Worm (Caenorhabditis elegans): ENCODE data around the gene fat-3.

fat-3 gene

ce11 chrIV:9849624-9850023 is 46.8 kb downstream of the fat-3 start, which contains the start of gene K07F5.8:
TSS of gene K07F5.8 (minus strand) at chrIV:9849724.
- TF ChIP-seq ceh-8 (GFP tag; optimal IDR thresholded peaks at IDR 0.05) (no peak), lin-35 (GFP tag; optimal IDR thresholded peaks at IDR 0.05) (no peak)

DNA sequence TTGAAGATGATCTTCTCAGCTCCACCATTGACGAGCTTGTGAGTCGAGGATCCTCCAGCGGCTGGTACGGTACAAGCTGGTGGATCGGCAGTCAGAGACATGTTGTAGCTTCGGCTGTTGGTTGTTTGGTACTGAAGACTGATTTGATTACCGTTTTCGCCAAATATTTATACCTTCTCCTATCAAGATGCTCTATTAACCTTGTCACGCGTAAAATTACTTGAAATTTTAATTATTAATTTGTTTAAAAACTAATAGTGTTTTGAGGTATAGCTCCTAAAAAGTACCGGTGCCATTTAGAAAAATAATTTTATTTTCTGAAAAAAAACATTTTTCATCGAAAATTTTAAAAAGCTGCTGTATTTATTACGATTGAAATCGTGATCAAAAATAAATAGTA is 48.1 kb downstream of the fat-3 start, which contains the start of gene ssp-10:
Gene ssp-10, minus strand, starts transcription at position 101 of the 400 bp plus-strand sequence.
- no peak for TF ChIP-seq tlp-1 (tag; optimal IDR thresholded peaks at IDR 0.05)
- TF ChIP-seq alr-1 (tag; optimal IDR thresholded peaks at IDR 0.05; ENCODE audit: borderline replicate concordance): no peak
- TF ChIP-seq lin-39 (tag; optimal IDR thresholded peaks at IDR 0.05): no peak
- no peak for TF ChIP-seq jun-1 (tag; optimal IDR thresholded peaks at IDR 0.05)
- TF ChIP-seq C04F5.9 (tag; optimal IDR thresholded peaks at IDR 0.05): no peak
- TF ChIP-seq unc-130 (tag; optimal IDR thresholded peaks at IDR 0.05): no peak
- TF ChIP-seq lin-15B (tag; optimal IDR thresholded peaks at IDR 0.05): no peak
- no peak for TF ChIP-seq fkh-4 (tag; optimal IDR thresholded peaks at IDR 0.05; ENCODE audit: borderline replicate concordance)
- TF ChIP-seq Y116A8C.19 (tag; optimal IDR thresholded peaks at IDR 0.05; ENCODE audit: borderline replicate concordance): no peak
- TF ChIP-seq lsy-2 (tag; optimal IDR thresholded peaks at IDR 0.05): no peak
- TF ChIP-seq mep-1 (tag; optimal IDR thresholded peaks at IDR 0.05): no peak
- no peak for TF ChIP-seq snu-23 (GFP tag; optimal IDR thresholded peaks at IDR 0.05)
- no peak for TF ChIP-seq sox-4 (tag; optimal IDR thresholded peaks at IDR 0.05)

DNA sequence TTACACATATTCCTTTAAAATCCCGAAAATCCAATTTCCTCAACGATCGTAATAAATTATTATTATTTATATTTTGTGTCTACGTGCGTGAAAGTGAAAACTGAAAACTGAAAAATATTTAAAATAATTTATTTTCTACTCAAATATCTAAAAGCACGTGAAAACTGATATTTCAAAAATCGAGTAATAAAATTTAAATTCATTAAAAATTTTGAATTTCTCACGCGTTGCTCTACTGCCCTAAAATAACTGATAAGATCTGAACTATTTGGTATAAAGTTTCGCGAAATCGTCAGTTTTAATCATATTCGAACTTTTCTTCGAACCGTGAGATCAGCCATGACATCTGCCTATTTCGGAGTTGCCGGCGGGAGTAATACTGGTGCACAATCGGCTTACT is 49.4 kb downstream of the fat-3 start, which contains the start of gene ssq-1:
Gene ssq-1, plus strand, starts transcription at position 301 of the 400 bp plus-strand sequence.
- TF ChIP-seq lin-13 (GFP tag; optimal IDR thresholded peaks at IDR 0.05): no peak
- TF ChIP-seq aly-2 (tag; optimal IDR thresholded peaks at IDR 0.05): no peak
- TF ChIP-seq hlh-4 (tag; optimal IDR thresholded peaks at IDR 0.05): no peak
- TF ChIP-seq sup-37 (GFP tag; optimal IDR thresholded peaks at IDR 0.05): no peak
- no peak for TF ChIP-seq elt-3 (tag; optimal IDR thresholded peaks at IDR 0.05)
- no peak for TF ChIP-seq grh-1 (GFP tag; IDR thresholded peaks at IDR 0.05)
- no peak for TF ChIP-seq pax-3 (tag; optimal IDR thresholded peaks at IDR 0.05)
- TF ChIP-seq nhr-47 (tag; optimal IDR thresholded peaks at IDR 0.05): no peak

DNA sequence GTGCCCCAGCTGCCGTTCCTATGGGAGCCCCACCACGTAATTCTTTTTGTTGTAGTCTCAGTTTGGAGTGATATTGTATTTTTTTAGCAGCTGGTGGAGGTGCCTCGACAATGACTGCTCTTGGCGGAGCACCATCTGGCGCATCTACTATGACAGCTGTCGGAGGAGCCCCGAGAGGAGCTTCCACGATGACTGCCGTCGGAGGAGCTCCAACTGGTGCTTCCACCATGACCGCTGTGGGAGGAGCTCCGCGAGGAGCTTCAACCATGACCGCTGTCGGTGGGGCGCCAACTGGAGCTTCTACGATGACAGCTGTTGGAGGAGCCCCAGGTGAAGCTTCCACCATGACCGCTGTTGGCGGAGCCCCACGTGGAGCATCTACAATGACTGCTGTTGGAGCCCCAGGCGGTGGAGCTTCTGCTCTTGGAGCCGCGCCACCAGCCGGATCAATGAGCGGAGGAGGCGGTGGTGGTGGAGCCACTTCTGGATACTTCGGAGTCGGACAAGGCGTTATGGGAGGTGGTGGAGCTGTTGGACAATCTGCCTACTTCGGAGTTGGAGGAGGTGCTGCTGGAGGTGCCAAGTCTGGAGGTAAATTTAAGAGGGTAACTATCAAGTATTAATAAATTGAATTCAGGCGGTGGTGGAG is 50.1 kb downstream of the fat-3 start:
- TF ChIP-seq nhr-85 (tag) (no peak), C16A3.4 (tag; optimal IDR thresholded peaks at IDR 0.05) (no peak), irx-1 (tag; optimal IDR thresholded peaks at IDR 0.05) (no peak)

DNA sequence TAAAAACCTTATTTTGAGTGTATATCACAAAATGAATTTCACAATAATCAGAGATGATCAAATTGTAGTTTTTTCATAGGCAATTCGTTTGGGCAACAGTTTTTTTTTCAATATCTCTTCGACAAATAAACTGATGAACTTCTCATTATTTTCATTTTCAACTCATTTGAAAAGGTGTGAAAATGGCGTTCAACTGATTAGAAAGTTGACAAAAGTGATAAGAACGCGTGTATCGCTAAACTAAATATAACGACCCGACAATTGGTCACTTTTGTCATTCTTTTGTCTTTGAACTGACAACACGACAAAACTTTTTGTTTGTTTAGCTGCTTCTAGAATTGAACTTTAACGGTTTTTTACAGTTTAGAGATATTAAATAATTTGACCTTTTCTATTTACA is 52.1 kb downstream of the fat-3 start:
- TF ChIP-seq pqm-1 (tag; optimal IDR thresholded peaks at IDR 0.05): no peak
- no peak for TF ChIP-seq unc-86 (tag; optimal IDR thresholded peaks at IDR 0.05)
- TF ChIP-seq elt-2 (tag; optimal IDR thresholded peaks at IDR 0.05): peak; percentile 5
- TF ChIP-seq egl-27 (tag; optimal IDR thresholded peaks at IDR 0.05): no peak

ce11 chrIV:9855712-9856111 is 52.9 kb downstream of the fat-3 start, which contains the start of gene K07F5.12:
TSS of gene K07F5.12 (plus strand) at chrIV:9856012.
- TF ChIP-seq efl-3 (GFP tag; optimal IDR thresholded peaks at IDR 0.05) (no peak), aly-2 (tag; optimal IDR thresholded peaks at IDR 0.05) (no peak), lin-14 (GFP tag; optimal IDR thresholded peaks at IDR 0.05) (no peak), jun-1 (tag; optimal IDR thresholded peaks at IDR 0.05) (no peak), pax-3 (tag; optimal IDR thresholded peaks at IDR 0.05) (no peak), pqm-1 (tag; optimal IDR thresholded peaks at IDR 0.05) (no peak), nhr-84 (tag; optimal IDR thresholded peaks at IDR 0.05) (no peak), lin-35 (GFP tag; optimal IDR thresholded peaks at IDR 0.05) (no peak), fkh-8 (tag; optimal IDR thresholded peaks at IDR 0.05) (no peak), nhr-28 (tag; optimal IDR thresholded peaks at IDR 0.05) (no peak), fkh-10 (GFP tag; optimal IDR thresholded peaks at IDR 0.05) (no peak), ama-1 (optimal IDR thresholded peaks at IDR 0.05) (no peak), fkh-4 (tag; optimal IDR thresholded peaks at IDR 0.05; ENCODE audit: borderline replicate concordance) (no peak), nhr-47 (tag; optimal IDR thresholded peaks at IDR 0.05) (no peak), elt-2 (tag; optimal IDR thresholded peaks at IDR 0.05) (no peak), sup-37 (GFP tag; optimal IDR thresholded peaks at IDR 0.05) (no peak)
